Fruit fly (Drosophila melanogaster) whole organism, embryonic: ENCODE measurements around the gene Cyp4ac3.

Source experiments
- ATbp ChIP-seq: fragments of 200-800 bp; sonication (Bioruptor generic); optimal IDR thresholded peaks from 2 replicates; lab custom pipeline; 2017; ENCODE audit warnings: missing biosample characterization, mild to moderate bottlenecking, missing genetic modification characterization, missing genetic modification reagents
- Atf-2 ChIP-seq: fragments of 200-800 bp; sonication (Bioruptor generic); optimal IDR thresholded peaks from 2 replicates; lab custom pipeline; 2016; ENCODE audit warnings: missing biosample characterization, missing genetic modification characterization
- Awh ChIP-seq: fragments of 200-800 bp; sonication (Bioruptor generic); IDR thresholded peaks from 2 replicates; pipeline ENCODE4, ENCODE4 v1.3.6; 2022; ENCODE audit warnings: missing biosample characterization, missing genetic modification characterization
- Bdp1 ChIP-seq: fragments of 200-800 bp; sonication (Bioruptor generic); optimal IDR thresholded peaks from 3 replicates; lab custom pipeline; 2016; ENCODE audit warnings: missing biosample characterization, missing genetic modification characterization
- Bgb ChIP-seq: fragments of 200-800 bp; sonication (Bioruptor generic); IDR thresholded peaks from 2 replicates; pipeline ENCODE4 v1.3.6; 2022; ENCODE audit warnings: missing biosample characterization, missing genetic modification characterization; ENCODE audit not compliant: partially characterized antibody
- CG12104 ChIP-seq: fragments of 200-800 bp; sonication (Bioruptor generic); optimal IDR thresholded peaks from 3 replicates; lab custom pipeline; 2016; ENCODE audit warnings: missing biosample characterization, missing genetic modification characterization
- CG12236 ChIP-seq: fragments of 200-800 bp; sonication (Bioruptor generic); optimal IDR thresholded peaks from 2 replicates; lab custom pipeline; 2016; ENCODE audit warnings: missing biosample characterization, missing genetic modification characterization
- CG12659 ChIP-seq: fragments of 200-800 bp; sonication (Bioruptor generic); optimal IDR thresholded peaks from 3 replicates; lab custom pipeline; 2017; ENCODE audit warnings: mild to moderate bottlenecking, missing biosample characterization, missing genetic modification reagents, missing genetic modification characterization
- CG13287 ChIP-seq: fragments of 200-800 bp; sonication (Bioruptor generic); IDR thresholded peaks from 2 replicates; pipeline ENCODE4 v1.3.6; 2022; ENCODE audit warnings: missing biosample characterization, missing genetic modification characterization; ENCODE audit not compliant: partially characterized antibody
- CG14965 ChIP-seq: fragments of 200-800 bp; sonication (Bioruptor generic); optimal IDR thresholded peaks from 2 replicates; lab custom pipeline; 2016; ENCODE audit warnings: missing biosample characterization, missing genetic modification characterization, borderline replicate concordance
- CG17186 ChIP-seq: fragments of 200-800 bp; sonication (Bioruptor generic); optimal IDR thresholded peaks from 3 replicates; lab custom pipeline; 2017; ENCODE audit warnings: missing biosample characterization, missing genetic modification reagents, missing genetic modification characterization
- CG2202 ChIP-seq: fragments of 200-800 bp; sonication (Bioruptor generic); optimal IDR thresholded peaks from 2 replicates; lab custom pipeline; 2018; ENCODE audit warnings: missing biosample characterization, mild to moderate bottlenecking, missing genetic modification characterization
- CG3065 ChIP-seq: fragments of 200-800 bp; sonication (Bioruptor generic); optimal IDR thresholded peaks from 2 replicates; lab custom pipeline; 2016; ENCODE audit warnings: missing biosample characterization, missing genetic modification characterization
- CG34376 ChIP-seq: fragments of 200-800 bp; sonication (Bioruptor generic); optimal IDR thresholded peaks from 2 replicates; lab custom pipeline; 2018; ENCODE audit warnings: missing biosample characterization, mild to moderate bottlenecking, missing genetic modification characterization
- CG34422 ChIP-seq: fragments of 200-800 bp; sonication (Bioruptor generic); IDR thresholded peaks from 3 replicates; pipeline ENCODE4 v1.3.6; 2022; ENCODE audit warnings: missing biosample characterization, missing genetic modification characterization
- CG3847 ChIP-seq: fragments of 200-800 bp; sonication (Bioruptor generic); IDR thresholded peaks from 2 replicates; pipeline ENCODE4 v1.3.6; 2022; ENCODE audit warnings: missing biosample characterization, missing genetic modification characterization
- CG42726 ChIP-seq: fragments of 200-800 bp; sonication (Bioruptor generic); IDR thresholded peaks from 2 replicates; pipeline ENCODE4 v1.3.6; 2022; ENCODE audit warnings: missing biosample characterization, missing genetic modification characterization; ENCODE audit not compliant: partially characterized antibody
- CG4328 ChIP-seq: fragments of 200-800 bp; sonication (Bioruptor generic); optimal IDR thresholded peaks from 3 replicates; lab custom pipeline; 2017; ENCODE audit warnings: missing biosample characterization, missing genetic modification reagents, missing genetic modification characterization
- CG4404 ChIP-seq: fragments of 200-800 bp; sonication (Bioruptor generic); IDR thresholded peaks from 2 replicates; pipeline ENCODE4 v1.3.6; 2022; ENCODE audit warnings: missing biosample characterization, missing genetic modification characterization
- CG4820 ChIP-seq: fragments of 200-800 bp; sonication (Bioruptor generic); optimal IDR thresholded peaks from 3 replicates; lab custom pipeline; 2016; ENCODE audit warnings: missing biosample characterization, missing genetic modification characterization
- CG6765 ChIP-seq: fragments of 200-800 bp; sonication (Bioruptor generic); optimal IDR thresholded peaks from 3 replicates; lab custom pipeline; 2017; ENCODE audit warnings: missing biosample characterization, mild to moderate bottlenecking, missing genetic modification characterization
- CG8765 ChIP-seq: fragments of 200-800 bp; sonication (Bioruptor generic); IDR thresholded peaks from 2 replicates; pipeline ENCODE4 v1.3.6; 2022; ENCODE audit warnings: missing biosample characterization, missing genetic modification characterization
- Camta ChIP-seq: fragments of 200-800 bp; sonication (Bioruptor generic); optimal IDR thresholded peaks from 2 replicates; lab custom pipeline; 2016; ENCODE audit warnings: missing biosample characterization, missing genetic modification characterization
- Elba2 ChIP-seq: fragments of 200-800 bp; sonication (Bioruptor generic); optimal IDR thresholded peaks from 3 replicates; lab custom pipeline; 2016; ENCODE audit warnings: missing biosample characterization, missing genetic modification characterization
- HHEX ChIP-seq: fragments of 200-800 bp; sonication (Bioruptor generic); optimal IDR thresholded peaks from 3 replicates; lab custom pipeline; 2017; ENCODE audit warnings: missing biosample characterization, mild to moderate bottlenecking, missing genetic modification characterization, missing genetic modification reagents
- HLH54F ChIP-seq: fragments of 200-800 bp; sonication (Bioruptor generic); optimal IDR thresholded peaks from 3 replicates; lab custom pipeline; 2016; ENCODE audit warnings: missing biosample characterization, missing genetic modification characterization
- Hmr ChIP-seq: fragments of 200-800 bp; sonication (Bioruptor generic); optimal IDR thresholded peaks from 3 replicates; lab custom pipeline; 2017; ENCODE audit warnings: mild to moderate bottlenecking, missing biosample characterization, missing genetic modification reagents, missing genetic modification characterization
- Hr51 ChIP-seq, 2 experiments: fragments of 200-800 bp; sonication (Bioruptor generic); optimal IDR thresholded peaks; 2 replicates in 1 of 2; 3 replicates in 1 of 2; lab custom pipeline; 2016 to 2018; ENCODE audit warnings: missing biosample characterization in 2 of 2, missing genetic modification characterization in 2 of 2, mild to moderate bottlenecking in 1 of 2, moderate library complexity in 1 of 2
- MBD-R2 ChIP-seq: fragments of 200-800 bp; sonication (Bioruptor generic); IDR thresholded peaks from 2 replicates; pipeline ENCODE4 v1.3.6; 2022; ENCODE audit warnings: missing biosample characterization, missing genetic modification characterization
- MTF-1 ChIP-seq: fragments of 200-800 bp; sonication (Bioruptor generic); optimal IDR thresholded peaks from 2 replicates; lab custom pipeline; 2018; ENCODE audit warnings: missing biosample characterization, mild to moderate bottlenecking, missing genetic modification characterization, borderline replicate concordance
- Mad ChIP-seq: fragments of 200-800 bp; sonication (Bioruptor generic); optimal IDR thresholded peaks from 2 replicates; lab custom pipeline; 2016; ENCODE audit warnings: missing biosample characterization, missing genetic modification characterization
- Trl ChIP-seq, 3 experiments: fragments of >200 bp in 2 of 3; fragments of 200-800 bp in 1 of 3; sonication (Bioruptor generic) in 1 of 3; optimal IDR thresholded peaks; 2 replicates in 1 of 3; 3 replicates in 2 of 3; lab custom pipeline; 2016 to 2017; ENCODE audit warnings: missing biosample characterization in 1 of 3, missing genetic modification characterization in 1 of 3
- ac ChIP-seq: fragments of 200-800 bp; sonication (Bioruptor generic); optimal IDR thresholded peaks from 3 replicates; lab custom pipeline; 2017; ENCODE audit warnings: missing biosample characterization, mild to moderate bottlenecking, missing genetic modification characterization
- az2 ChIP-seq: fragments of 200-800 bp; sonication (Bioruptor generic); optimal IDR thresholded peaks from 3 replicates; lab custom pipeline; 2016; ENCODE audit warnings: missing biosample characterization, missing genetic modification characterization
- chif ChIP-seq, 2 experiments: fragments of 200-800 bp; sonication (Bioruptor generic); optimal IDR thresholded peaks; 3 replicates each; lab custom pipeline; 2016; ENCODE audit warnings: missing biosample characterization in 2 of 2, missing genetic modification characterization in 2 of 2
- da ChIP-seq: fragments of 200-800 bp; sonication (Bioruptor generic); optimal IDR thresholded peaks from 2 replicates; lab custom pipeline; 2016; ENCODE audit warnings: missing biosample characterization, missing genetic modification characterization
- dimm ChIP-seq: fragments of 200-800 bp; sonication (Bioruptor generic); IDR thresholded peaks from 2 replicates; pipeline ENCODE4 v1.3.6; 2022; ENCODE audit warnings: missing biosample characterization, missing genetic modification characterization
- eyg ChIP-seq: fragments of 200-800 bp; sonication (Bioruptor generic); optimal IDR thresholded peaks from 3 replicates; lab custom pipeline; 2016; ENCODE audit warnings: missing biosample characterization, missing genetic modification characterization
- ftz-f1 ChIP-seq: fragments of 200-800 bp; sonication (Bioruptor generic); optimal IDR thresholded peaks from 2 replicates; lab custom pipeline; 2016; ENCODE audit warnings: missing biosample characterization, missing genetic modification characterization
- gro ChIP-seq: fragments of 200-800 bp; sonication (Bioruptor generic); optimal IDR thresholded peaks from 2 replicates; lab custom pipeline; 2016; ENCODE audit warnings: missing biosample characterization, missing genetic modification characterization
- gt ChIP-seq: fragments of 200-800 bp; sonication (Bioruptor generic); IDR thresholded peaks from 2 replicates; pipeline ENCODE4 v1.3.6; 2022; ENCODE audit warnings: missing biosample characterization, missing genetic modification characterization
- hkb ChIP-seq, 2 experiments: fragments of 200-800 bp in 1 of 2; fragments of >200 bp in 1 of 2; sonication (Bioruptor generic) in 1 of 2; IDR thresholded peaks in 1 of 2; optimal IDR thresholded peaks in 1 of 2; 2 replicates each; pipeline versions ENCODE4 v1.3.6 to Lab custom; 2017 to 2022; ENCODE audit warnings: missing biosample characterization in 1 of 2, missing genetic modification characterization in 1 of 2
- hth ChIP-seq: fragments of >200 bp; optimal IDR thresholded peaks from 2 replicates; lab custom pipeline; 2017; ENCODE audit warnings: inconsistent platforms
- odd ChIP-seq: fragments of 200-800 bp; sonication (Bioruptor generic); optimal IDR thresholded peaks from 2 replicates; lab custom pipeline; 2017; ENCODE audit warnings: missing biosample characterization, mild to moderate bottlenecking, missing genetic modification characterization
- pum ChIP-seq: fragments of 200-800 bp; sonication (Bioruptor generic); optimal IDR thresholded peaks from 2 replicates; lab custom pipeline; 2016; ENCODE audit warnings: missing biosample characterization, missing genetic modification characterization
- row ChIP-seq: fragments of 200-800 bp; sonication (Bioruptor generic); IDR thresholded peaks from 3 replicates; pipeline ENCODE4 v1.3.6; 2022; ENCODE audit warnings: missing biosample characterization, missing genetic modification characterization
- stc ChIP-seq: fragments of 200-800 bp; sonication (Bioruptor generic); IDR thresholded peaks from 2 replicates; pipeline ENCODE4 v1.3.6; 2022; ENCODE audit warnings: missing biosample characterization, missing genetic modification characterization
- tap ChIP-seq: fragments of 200-800 bp; optimal IDR thresholded peaks from 3 replicates; lab custom pipeline; 2019; ENCODE audit warnings: missing biosample characterization, mild to moderate bottlenecking, missing genetic modification characterization, moderate library complexity
- zen2 ChIP-seq: fragments of 200-800 bp; sonication (Bioruptor generic); IDR thresholded peaks from 3 replicates; pipeline ENCODE4 v1.3.6; 2022; ENCODE audit warnings: missing biosample characterization, missing genetic modification characterization; ENCODE audit not compliant: partially characterized antibody
- zfh1 ChIP-seq: fragments of 200-800 bp; sonication (Bioruptor generic); IDR thresholded peaks from 3 replicates; pipeline ENCODE4 v1.3.6; 2022; ENCODE audit warnings: missing biosample characterization, missing genetic modification characterization

The Cyp4ac3 gene

dm6 chr2L:5245363-5245892, 22.9 kb upstream of the Cyp4ac3 start (continued):
- no peak for TF ChIP-seq CG3065 (GFP tag; lab: Kevin White, UChicago)
- TF ChIP-seq CG17186 = no peak
- TF ChIP-seq Hr51 (GFP tag; optimal IDR thresholded peaks at IDR 0.05; lab: Kevin White, UChicago) = peak in 1 of 2 experiments; percentile 15
- no peak for TF ChIP-seq CG42726
- TF ChIP-seq CG12104 (GFP tag; lab: Kevin White, UChicago) = no peak
- TF ChIP-seq CG34376 = no peak
- TF ChIP-seq da (GFP tag; lab: Kevin White, UChicago) = peak; percentile 17
- peak; percentile 57 for TF ChIP-seq ac (GFP tag; lab: Kevin White, UChicago)
- no peak for TF ChIP-seq CG12236
- TF ChIP-seq row (GFP tag; lab: Robert Waterston, UW) = peak; percentile 58
- no peak for TF ChIP-seq Hmr (GFP tag; lab: Kevin White, UChicago)
- TF ChIP-seq ATbp (GFP tag; lab: Kevin White, UChicago) = peak; percentile 55
- TF ChIP-seq stc (GFP tag; lab: Robert Waterston, UW) = no peak
- no peak for TF ChIP-seq CG13287 (GFP tag; lab: Robert Waterston, UW)
- TF ChIP-seq MBD-R2 (GFP tag; lab: Robert Waterston, UW) = no peak
- TF ChIP-seq Camta (GFP tag; lab: Kevin White, UChicago) = no peak
- no peak for TF ChIP-seq gro
- peak; percentile 38 for TF ChIP-seq az2 (GFP tag; lab: Kevin White, UChicago)
- no peak for TF ChIP-seq HLH54F (GFP tag; lab: Kevin White, UChicago)
- TF ChIP-seq MTF-1 (GFP tag; lab: Kevin White, UChicago) = no peak
- TF ChIP-seq ftz-f1 = no peak
- no peak for TF ChIP-seq HHEX (GFP tag; lab: Kevin White, UChicago)
- peak; percentile 46 for TF ChIP-seq CG4820 (GFP tag; lab: Kevin White, UChicago)
- no peak for TF ChIP-seq CG4328 (GFP tag; lab: Kevin White, UChicago)
- TF ChIP-seq gt (GFP tag; lab: Robert Waterston, UW) = no peak
- no peak for TF ChIP-seq Bgb (GFP tag; lab: Robert Waterston, UW)
- no peak for TF ChIP-seq CG6765 (GFP tag; lab: Kevin White, UChicago)
- no peak for TF ChIP-seq Atf-2 (GFP tag; lab: Kevin White, UChicago)
- TF ChIP-seq Awh (GFP tag; lab: Robert Waterston, UW) = 0 out of 2 replicates have a peak, but pooled peaks have one; percentile 18
- TF ChIP-seq CG14965 (GFP tag; lab: Kevin White, UChicago) = no peak
- TF ChIP-seq dimm (GFP tag; lab: Robert Waterston, UW) = no peak
- TF ChIP-seq eyg = no peak
- TF ChIP-seq CG4404 (GFP tag; lab: Robert Waterston, UW) = no peak
- TF ChIP-seq CG3847 (GFP tag; lab: Robert Waterston, UW) = no peak
- TF ChIP-seq CG34422 (GFP tag; lab: Robert Waterston, UW) = no peak
- TF ChIP-seq CG2202 (tag; lab: Kevin White, UChicago) = peak; percentile 28
- no peak for TF ChIP-seq Bdp1 (GFP tag; lab: Kevin White, UChicago)
- TF ChIP-seq Elba2 = no peak
- peak; percentile 8 for TF ChIP-seq pum (GFP tag; lab: Kevin White, UChicago)
- peak; percentile 22 to 62 for TF ChIP-seq chif (GFP tag; optimal IDR thresholded peaks at IDR 0.05; lab: Kevin White, UChicago)
- TF ChIP-seq tap (tag; lab: Kevin White, UChicago) = no peak
- peak; percentile 6 for TF ChIP-seq CG12659 (GFP tag; lab: Kevin White, UChicago)
- TF ChIP-seq hth (lab: Kevin White, UChicago) = no peak
- TF ChIP-seq zen2 (GFP tag; lab: Robert Waterston, UW) = no peak
- TF ChIP-seq Mad = peak; percentile 2
- TF ChIP-seq CG8765 (GFP tag; lab: Robert Waterston, UW) = no peak
- TF ChIP-seq Trl (optimal IDR thresholded peaks at IDR 0.05; lab: Kevin White, UChicago) = no peak
- no peak for TF ChIP-seq Trl (GFP tag; optimal IDR thresholded peaks at IDR 0.05; lab: Kevin White, UChicago)
- peak; percentile 73; the same call in 2 of the 3 replicates for TF ChIP-seq zfh1 (GFP tag; lab: Robert Waterston, UW)
- TF ChIP-seq hkb (optimal IDR thresholded peaks at IDR 0.05; lab: Kevin White, UChicago) = no peak
- TF ChIP-seq hkb (GFP tag; IDR thresholded peaks at IDR 0.05; lab: Robert Waterston, UW) = no peak
- TF ChIP-seq odd = no peak
